Fruit fly (Drosophila melanogaster) whole organism, embryonic: ENCODE measurements around the gene iav.
A peak's percentile ranks its signal among the peaks of the same experiment; 100 is the strongest.

Source experiments
- Antp ChIP-seq: fragments of 200-800 bp; sonication (Bioruptor generic); optimal IDR thresholded peaks from 3 replicates; lab custom pipeline; 2016; ENCODE audit warnings: missing biosample characterization, missing genetic modification characterization
- Bdp1 ChIP-seq: fragments of 200-800 bp; sonication (Bioruptor generic); optimal IDR thresholded peaks from 3 replicates; lab custom pipeline; 2016; ENCODE audit warnings: missing biosample characterization, missing genetic modification characterization
- CG10431 ChIP-seq: fragments of 200-800 bp; sonication (Bioruptor generic); optimal IDR thresholded peaks from 3 replicates; lab custom pipeline; 2018; ENCODE audit warnings: missing biosample characterization, mild to moderate bottlenecking, missing genetic modification characterization
- CG11398 ChIP-seq: fragments of 200-800 bp; sonication (Bioruptor generic); optimal IDR thresholded peaks from 2 replicates; lab custom pipeline; 2016; ENCODE audit warnings: missing biosample characterization, missing genetic modification characterization
- CG12155 ChIP-seq: fragments of 200-800 bp; sonication (Bioruptor generic); optimal IDR thresholded peaks from 3 replicates; lab custom pipeline; 2016; ENCODE audit warnings: missing biosample characterization, missing genetic modification characterization
- CG12391 ChIP-seq: fragments of 200-800 bp; sonication (Bioruptor generic); optimal IDR thresholded peaks from 3 replicates; lab custom pipeline; 2018; ENCODE audit warnings: missing biosample characterization, mild to moderate bottlenecking, missing genetic modification characterization, moderate library complexity
- CG13123 ChIP-seq: fragments of 200-800 bp; sonication (Bioruptor generic); optimal IDR thresholded peaks from 2 replicates; lab custom pipeline; 2016; ENCODE audit warnings: missing biosample characterization, missing genetic modification characterization
- CG15696 ChIP-seq: fragments of 200-800 bp; sonication (Bioruptor generic); optimal IDR thresholded peaks from 2 replicates; lab custom pipeline; 2019; ENCODE audit warnings: missing biosample characterization, mild to moderate bottlenecking, missing genetic modification characterization, moderate library complexity
- CG16813 ChIP-seq: fragments of 200-800 bp; sonication (Bioruptor generic); IDR thresholded peaks from 3 replicates; pipeline ENCODE4 v1.3.6; 2022; ENCODE audit warnings: missing biosample characterization, missing genetic modification characterization; ENCODE audit not compliant: partially characterized antibody
- CG16863 ChIP-seq: fragments of 200-800 bp; sonication (Bioruptor generic); optimal IDR thresholded peaks from 3 replicates; lab custom pipeline; 2016; ENCODE audit warnings: missing biosample characterization, missing genetic modification characterization
- CG18764 ChIP-seq: fragments of 200-800 bp; sonication (Bioruptor generic); optimal IDR thresholded peaks from 3 replicates; lab custom pipeline; 2016; ENCODE audit warnings: missing biosample characterization, missing genetic modification characterization
- CG2199 ChIP-seq: fragments of 200-800 bp; sonication (Bioruptor generic); IDR thresholded peaks from 3 replicates; pipeline ENCODE4 v1.3.6; 2022; ENCODE audit warnings: missing biosample characterization, missing genetic modification characterization
- CG2202 ChIP-seq: fragments of 200-800 bp; sonication (Bioruptor generic); optimal IDR thresholded peaks from 2 replicates; lab custom pipeline; 2018; ENCODE audit warnings: missing biosample characterization, mild to moderate bottlenecking, missing genetic modification characterization
- CG2889 ChIP-seq: fragments of 200-800 bp; sonication (Bioruptor generic); IDR thresholded peaks from 3 replicates; pipeline ENCODE4 v1.3.6; 2022; ENCODE audit warnings: missing biosample characterization, missing genetic modification characterization
- CG30020 ChIP-seq: fragments of 200-800 bp; optimal IDR thresholded peaks from 2 replicates; lab custom pipeline; 2019; ENCODE audit warnings: missing biosample characterization, mild to moderate bottlenecking, missing genetic modification characterization, moderate library complexity
- CG31224 ChIP-seq: fragments of 200-800 bp; sonication (Bioruptor generic); IDR thresholded peaks from 2 replicates; pipeline ENCODE4 v1.3.6; 2022; ENCODE audit warnings: missing biosample characterization, missing genetic modification characterization
- CG3163 ChIP-seq: fragments of 200-800 bp; sonication (Bioruptor generic); optimal IDR thresholded peaks from 3 replicates; lab custom pipeline; 2016; ENCODE audit warnings: missing biosample characterization, missing genetic modification characterization
- CG33557 ChIP-seq: fragments of 200-800 bp; sonication (Bioruptor generic); optimal IDR thresholded peaks from 2 replicates; lab custom pipeline; 2019; ENCODE audit warnings: missing biosample characterization, mild to moderate bottlenecking, missing genetic modification characterization, moderate library complexity
- CG3995 ChIP-seq: fragments of 200-800 bp; sonication (Bioruptor generic); optimal IDR thresholded peaks from 3 replicates; lab custom pipeline; 2016; ENCODE audit warnings: missing biosample characterization, missing genetic modification characterization
- CG43689 ChIP-seq: fragments of 200-800 bp; sonication (Bioruptor generic); IDR thresholded peaks from 2 replicates; pipeline ENCODE4 v1.3.6; 2022; ENCODE audit warnings: missing biosample characterization, missing genetic modification characterization
- CG4404 ChIP-seq: fragments of 200-800 bp; sonication (Bioruptor generic); IDR thresholded peaks from 2 replicates; pipeline ENCODE4 v1.3.6; 2022; ENCODE audit warnings: missing biosample characterization, missing genetic modification characterization
- CG5180 ChIP-seq: fragments of 200-800 bp; sonication (Bioruptor generic); optimal IDR thresholded peaks from 3 replicates; lab custom pipeline; 2017; ENCODE audit warnings: missing biosample characterization, missing genetic modification characterization, mild to moderate bottlenecking, moderate library complexity, missing genetic modification reagents
- CG6689 ChIP-seq: fragments of 200-800 bp; sonication (Bioruptor generic); IDR thresholded peaks from 2 replicates; pipeline ENCODE4 v1.3.6; 2022; ENCODE audit warnings: missing biosample characterization, missing genetic modification characterization
- CG6765 ChIP-seq: fragments of 200-800 bp; sonication (Bioruptor generic); optimal IDR thresholded peaks from 3 replicates; lab custom pipeline; 2017; ENCODE audit warnings: missing biosample characterization, mild to moderate bottlenecking, missing genetic modification characterization
- CG6813 ChIP-seq: fragments of 200-800 bp; sonication (Bioruptor generic); optimal IDR thresholded peaks from 2 replicates; lab custom pipeline; 2017; ENCODE audit warnings: missing biosample characterization, missing genetic modification characterization, mild to moderate bottlenecking, moderate library complexity, missing genetic modification reagents
- CG8290 ChIP-seq, 3 experiments: fragments of 200-800 bp; sonication (Bioruptor generic); optimal IDR thresholded peaks; 2 replicates each; lab custom pipeline; 2016 to 2019; ENCODE audit warnings: missing biosample characterization in 3 of 3, missing genetic modification characterization in 3 of 3, mild to moderate bottlenecking in 2 of 3, moderate library complexity in 1 of 3
- CG8359 ChIP-seq: fragments of 200-800 bp; sonication (Bioruptor generic); optimal IDR thresholded peaks from 2 replicates; lab custom pipeline; 2017; ENCODE audit warnings: missing biosample characterization, mild to moderate bottlenecking, missing genetic modification characterization, borderline replicate concordance
- CG8388 ChIP-seq: fragments of 200-800 bp; sonication (Bioruptor generic); optimal IDR thresholded peaks from 2 replicates; lab custom pipeline; 2019; ENCODE audit warnings: missing biosample characterization, mild to moderate bottlenecking, missing genetic modification characterization, moderate library complexity
- CG9876 ChIP-seq: fragments of 200-800 bp; sonication (Bioruptor generic); optimal IDR thresholded peaks from 2 replicates; lab custom pipeline; 2016; ENCODE audit warnings: missing biosample characterization, missing genetic modification characterization
- Deaf1 ChIP-seq: fragments of 200-800 bp; optimal IDR thresholded peaks from 3 replicates; lab custom pipeline; 2019; ENCODE audit warnings: missing biosample characterization, mild to moderate bottlenecking, missing genetic modification characterization, moderate library complexity
- Dfd ChIP-seq, 2 experiments: fragments of >200 bp; optimal IDR thresholded peaks; 2 replicates each; lab custom pipeline; 2017; ENCODE audit warnings: missing biosample characterization in 2 of 2, missing genetic modification characterization in 2 of 2
- MBD-R2 ChIP-seq: fragments of 200-800 bp; sonication (Bioruptor generic); IDR thresholded peaks from 2 replicates; pipeline ENCODE4 v1.3.6; 2022; ENCODE audit warnings: missing biosample characterization, missing genetic modification characterization
- NC2α ChIP-seq: fragments of 200-800 bp; sonication (Bioruptor generic); optimal IDR thresholded peaks from 2 replicates; lab custom pipeline; 2016; ENCODE audit warnings: missing biosample characterization, missing genetic modification characterization
- Nf-YC ChIP-seq: fragments of 200-800 bp; optimal IDR thresholded peaks from 3 replicates; lab custom pipeline; 2019; ENCODE audit warnings: missing biosample characterization, mild to moderate bottlenecking, missing genetic modification characterization, moderate library complexity
- Opbp ChIP-seq: fragments of 200-800 bp; sonication (Bioruptor generic); IDR thresholded peaks from 3 replicates; pipeline ENCODE4 v1.3.6; 2022; ENCODE audit warnings: missing biosample characterization, missing genetic modification characterization; ENCODE audit not compliant: partially characterized antibody
- Spps ChIP-seq: fragments of 200-800 bp; sonication (Bioruptor generic); optimal IDR thresholded peaks from 2 replicates; lab custom pipeline; 2018; ENCODE audit warnings: missing biosample characterization, mild to moderate bottlenecking, missing genetic modification characterization
- TFAM ChIP-seq: fragments of 200-800 bp; sonication (Bioruptor generic); optimal IDR thresholded peaks from 2 replicates; lab custom pipeline; 2017; ENCODE audit warnings: missing biosample characterization, missing genetic modification characterization, inconsistent platforms
- Xbp1 ChIP-seq: fragments of 200-800 bp; sonication (Bioruptor generic); optimal IDR thresholded peaks from 3 replicates; lab custom pipeline; 2016; ENCODE audit warnings: missing biosample characterization, mild to moderate bottlenecking, missing genetic modification characterization
- Xrp1 ChIP-seq: fragments of 200-800 bp; sonication (Bioruptor generic); IDR thresholded peaks from 2 replicates; pipeline ENCODE4 v1.3.6; 2022; ENCODE audit warnings: missing biosample characterization, missing genetic modification characterization
- az2 ChIP-seq: fragments of 200-800 bp; sonication (Bioruptor generic); optimal IDR thresholded peaks from 3 replicates; lab custom pipeline; 2016; ENCODE audit warnings: missing biosample characterization, missing genetic modification characterization
- bcd ChIP-seq: fragments of 200-800 bp; sonication (Bioruptor generic); optimal IDR thresholded peaks from 2 replicates; lab custom pipeline; 2017; ENCODE audit warnings: missing biosample characterization, mild to moderate bottlenecking, missing genetic modification characterization
- bsh ChIP-seq, 2 experiments: fragments of 200-800 bp; sonication (Bioruptor generic); optimal IDR thresholded peaks; 2 replicates each; lab custom pipeline; 2017 to 2018; ENCODE audit warnings: mild to moderate bottlenecking in 2 of 2, missing biosample characterization in 2 of 2, missing genetic modification characterization in 2 of 2, moderate library complexity in 1 of 2
- dan ChIP-seq: fragments of 200-800 bp; sonication (Bioruptor generic); IDR thresholded peaks from 2 replicates; pipeline ENCODE4 v1.3.6; 2022; ENCODE audit warnings: missing biosample characterization, missing genetic modification characterization
- danr ChIP-seq: fragments of 200-800 bp; sonication (Bioruptor generic); IDR thresholded peaks from 2 replicates; pipeline ENCODE4 v1.3.6; 2022; ENCODE audit warnings: missing biosample characterization, missing genetic modification characterization
- gt ChIP-seq: fragments of 200-800 bp; sonication (Bioruptor generic); IDR thresholded peaks from 2 replicates; pipeline ENCODE4 v1.3.6; 2022; ENCODE audit warnings: missing biosample characterization, missing genetic modification characterization
- psq ChIP-seq: fragments of 200-800 bp; sonication (Bioruptor generic); optimal IDR thresholded peaks from 2 replicates; lab custom pipeline; 2017; ENCODE audit warnings: missing biosample characterization, missing genetic modification characterization
- sc ChIP-seq, 3 experiments: fragments of >200 bp in 2 of 3; fragments of 200-800 bp in 1 of 3; sonication (Bioruptor generic) in 1 of 3; optimal IDR thresholded peaks; 2 replicates in 2 of 3; 3 replicates in 1 of 3; lab custom pipeline; 2017; ENCODE audit warnings: mild to moderate bottlenecking in 1 of 3, missing biosample characterization in 1 of 3, missing genetic modification characterization in 1 of 3, missing genetic modification reagents in 1 of 3
- tin ChIP-seq: fragments of 200-800 bp; sonication (Bioruptor generic); optimal IDR thresholded peaks from 3 replicates; lab custom pipeline; 2016; ENCODE audit warnings: missing biosample characterization, missing genetic modification characterization
- wor ChIP-seq: fragments of 200-800 bp; sonication (Bioruptor generic); IDR thresholded peaks from 2 replicates; pipeline ENCODE4 v1.3.6; 2022; ENCODE audit warnings: missing biosample characterization, missing genetic modification characterization
- z ChIP-seq: fragments of 200-800 bp; sonication (Bioruptor generic); IDR thresholded peaks from 3 replicates; pipeline ENCODE4 v1.3.6; 2022; ENCODE audit warnings: missing biosample characterization, missing genetic modification characterization
- zfh1 ChIP-seq: fragments of 200-800 bp; sonication (Bioruptor generic); IDR thresholded peaks from 3 replicates; pipeline ENCODE4 v1.3.6; 2022; ENCODE audit warnings: missing biosample characterization, missing genetic modification characterization

iav gene

DNA sequence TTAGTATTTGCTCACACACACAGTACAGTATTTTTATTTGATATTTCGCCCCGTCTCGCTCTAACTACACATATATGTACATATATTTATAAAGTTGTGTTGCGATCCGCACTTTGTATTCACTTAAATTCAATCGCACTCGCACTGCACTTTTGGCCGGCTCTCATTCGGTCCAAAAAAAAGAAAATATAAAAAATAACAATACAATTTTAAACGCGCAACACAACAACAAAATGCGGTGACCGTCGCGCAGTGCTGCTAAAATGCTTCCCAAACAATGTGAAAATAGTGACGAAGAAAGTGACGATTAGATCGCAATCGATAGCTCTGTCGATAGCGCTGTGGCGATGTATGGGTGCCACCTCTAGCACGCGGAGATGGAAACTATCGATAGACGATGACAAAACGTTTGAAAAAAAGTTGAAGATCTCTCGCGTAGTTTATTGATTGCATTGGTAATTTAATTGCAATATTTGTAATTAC lies 10.4 kb upstream of the iav start, which contains the start of the genes C3G and pod1 (continued):
- no peak for TF ChIP-seq CG4404
- 0 out of 3 replicates have a peak, but pooled peaks have one; percentile 40 for TF ChIP-seq zfh1 (GFP tag; lab: Robert Waterston, UW)
- no peak for TF ChIP-seq TFAM (GFP tag; lab: Kevin White, UChicago)
- no peak for TF ChIP-seq CG11398 (GFP tag; lab: Kevin White, UChicago)
- peak; percentile 8 for TF ChIP-seq psq (GFP tag; lab: Kevin White, UChicago)
- no peak for TF ChIP-seq CG13123
- TF ChIP-seq gt (GFP tag; lab: Robert Waterston, UW): no peak
- TF ChIP-seq danr (GFP tag; lab: Robert Waterston, UW): no peak
- TF ChIP-seq z (GFP tag; lab: Robert Waterston, UW): no peak
- TF ChIP-seq CG33557 (GFP tag; lab: Kevin White, UChicago): no peak
- TF ChIP-seq wor (GFP tag; lab: Robert Waterston, UW): no peak
- TF ChIP-seq CG31224 (GFP tag; lab: Robert Waterston, UW): no peak
- TF ChIP-seq Bdp1 (GFP tag; lab: Kevin White, UChicago): peak; percentile 46
- no peak for TF ChIP-seq CG15696
- TF ChIP-seq NC2α (GFP tag; lab: Kevin White, UChicago): no peak
- TF ChIP-seq bsh (GFP tag; optimal IDR thresholded peaks at IDR 0.05; lab: Kevin White, UChicago): no peak
- TF ChIP-seq CG8290 (GFP tag; optimal IDR thresholded peaks at IDR 0.05; lab: Kevin White, UChicago): no peak
- TF ChIP-seq CG8290 (tag; optimal IDR thresholded peaks at IDR 0.05; lab: Kevin White, UChicago): peak in 1 of 2 experiments; percentile 77
- TF ChIP-seq CG9876 (GFP tag; lab: Kevin White, UChicago): no peak
- no peak for TF ChIP-seq Dfd (GFP tag; optimal IDR thresholded peaks at IDR 0.05; lab: Kevin White, UChicago)
- no peak for TF ChIP-seq CG2202 (tag; lab: Kevin White, UChicago)
- TF ChIP-seq CG10431: no peak
- TF ChIP-seq MBD-R2 (GFP tag; lab: Robert Waterston, UW): peak; percentile 69
- no peak for TF ChIP-seq CG6765 (GFP tag; lab: Kevin White, UChicago)
- TF ChIP-seq Antp (GFP tag; lab: Kevin White, UChicago): peak; percentile 50
- TF ChIP-seq Nf-YC (tag; lab: Kevin White, UChicago): peak; percentile 45
- TF ChIP-seq CG30020 (tag; lab: Kevin White, UChicago): peak; percentile 29
- TF ChIP-seq dan (GFP tag; lab: Robert Waterston, UW): no peak
- no peak for TF ChIP-seq Deaf1 (tag; lab: Kevin White, UChicago)
- no peak for TF ChIP-seq CG8359 (GFP tag; lab: Kevin White, UChicago)
- no peak for TF ChIP-seq CG18764
- peak; percentile 32 for TF ChIP-seq tin
- TF ChIP-seq CG12155 (GFP tag; lab: Kevin White, UChicago): peak; percentile 39
- TF ChIP-seq sc (optimal IDR thresholded peaks at IDR 0.05; lab: Kevin White, UChicago): no peak
- no peak for TF ChIP-seq sc (GFP tag; optimal IDR thresholded peaks at IDR 0.05; lab: Kevin White, UChicago)
- TF ChIP-seq CG43689 (GFP tag; lab: Robert Waterston, UW): no peak
- peak; percentile 58 for TF ChIP-seq CG12391 (tag; lab: Kevin White, UChicago)
- no peak for TF ChIP-seq Spps (tag; lab: Kevin White, UChicago)
- TF ChIP-seq CG2889: no peak
- peak; percentile 99 for TF ChIP-seq CG16813 (GFP tag; lab: Robert Waterston, UW)
- no peak for TF ChIP-seq az2
- peak; percentile 57 for TF ChIP-seq Xbp1 (GFP tag; lab: Kevin White, UChicago)
- TF ChIP-seq CG6813 (GFP tag; lab: Kevin White, UChicago): no peak
- TF ChIP-seq CG5180 (GFP tag; lab: Kevin White, UChicago): no peak
- no peak for TF ChIP-seq CG2199 (GFP tag; lab: Robert Waterston, UW)
- TF ChIP-seq CG16863 (GFP tag; lab: Kevin White, UChicago): no peak
- peak; percentile 4 for TF ChIP-seq bcd
- no peak for TF ChIP-seq CG6689 (GFP tag; lab: Robert Waterston, UW)
- TF ChIP-seq CG3995 (GFP tag; lab: Kevin White, UChicago): peak; percentile 92
- no peak for TF ChIP-seq CG8388 (GFP tag; lab: Kevin White, UChicago)
- TF ChIP-seq Opbp (GFP tag; lab: Robert Waterston, UW): peak; percentile 99
- no peak for TF ChIP-seq Xrp1 (GFP tag; lab: Robert Waterston, UW)
- no peak for TF ChIP-seq CG3163
